Worm (Caenorhabditis elegans) whole organism, dauer: ENCODE data around the gene Y57G11B.8.

Source experiments
- unc-62 ChIP-seq: sonication (generic microtip); optimal IDR thresholded peaks from 2 replicates; lab custom pipeline; 2017; ENCODE audit warnings: missing biosample characterization, missing genetic modification reagents, missing genetic modification characterization

Y57G11B.8 gene

ce11 chrIV:14609774-14610173, 31.3 kb upstream of the Y57G11B.8 start:
- TF ChIP-seq unc-62 (GFP tag; lab: Kevin White, UChicago) = no peak

- no peak for TF ChIP-seq unc-62 (GFP tag; lab: Kevin White, UChicago)
Observed at ce11 chrIV:14608605-14609004, 30.1 kb upstream of the Y57G11B.8 start.

- no peak for TF ChIP-seq unc-62 (GFP tag; lab: Kevin White, UChicago)
Observed at ce11 chrIV:14606469-14606868, 28.0 kb upstream of the Y57G11B.8 start.

DNA sequence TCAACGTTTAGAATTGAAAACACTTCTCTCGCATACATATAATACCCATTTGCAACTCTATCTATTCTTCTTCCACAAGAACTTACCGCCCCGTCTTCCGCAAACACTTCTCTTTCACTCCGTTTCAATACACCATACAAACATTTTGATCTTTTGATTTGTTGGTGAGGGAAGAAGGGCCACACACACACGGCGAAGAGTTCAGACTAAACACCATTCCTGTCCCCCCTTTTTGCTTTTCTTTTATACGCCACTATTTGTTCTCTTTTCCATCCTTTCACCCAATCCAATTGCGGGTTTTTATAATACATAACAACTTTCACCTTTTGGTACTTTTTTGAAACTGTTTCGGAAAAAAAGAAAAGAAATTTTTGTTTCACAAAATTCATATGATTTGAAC, 26.6 kb upstream of the Y57G11B.8 start:
- TF ChIP-seq unc-62 (GFP tag; lab: Kevin White, UChicago) = no peak

- TF ChIP-seq unc-62 (GFP tag; lab: Kevin White, UChicago) = no peak
Observed at ce11 chrIV:14603022-14603421, 24.5 kb upstream of the Y57G11B.8 start.

DNA sequence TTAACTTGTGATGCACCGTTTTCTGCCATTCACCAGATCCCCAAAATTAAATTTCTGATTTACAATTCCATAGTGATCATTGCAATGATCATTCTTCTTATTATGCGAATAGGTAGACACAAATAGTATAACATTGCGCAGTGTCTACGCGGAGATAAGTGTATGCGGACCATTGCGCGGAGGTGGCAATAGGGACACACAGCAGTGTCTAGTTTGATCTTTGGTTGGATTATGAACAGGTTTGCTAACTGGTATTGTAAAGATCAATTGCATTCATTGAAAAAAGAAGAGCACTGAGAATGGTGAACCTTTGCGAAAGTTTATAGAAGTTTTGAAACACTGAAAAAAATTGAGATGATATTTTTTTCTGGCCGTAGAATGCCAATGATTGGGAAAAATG, 20.8 kb upstream of the Y57G11B.8 start:
- no peak for TF ChIP-seq unc-62 (GFP tag; lab: Kevin White, UChicago)

DNA sequence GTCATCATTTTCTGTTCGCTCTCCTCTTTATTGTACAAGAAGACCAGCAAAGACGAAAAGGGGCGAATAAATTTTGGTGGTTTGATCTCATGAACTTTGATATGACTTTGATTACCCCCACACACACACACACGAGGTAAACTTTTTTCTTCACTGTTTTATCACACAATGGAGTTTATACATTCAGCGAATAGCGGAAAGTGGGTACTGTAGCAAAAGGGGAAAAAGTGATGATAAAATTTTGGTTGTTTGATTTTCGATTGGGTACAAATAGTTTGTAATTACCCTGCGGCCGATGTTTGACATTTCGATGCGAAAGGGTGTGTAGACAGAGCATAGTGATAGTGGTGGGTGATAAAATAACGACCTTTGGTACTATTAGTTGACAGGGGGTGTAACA, 15.7 kb upstream of the Y57G11B.8 start:
- TF ChIP-seq unc-62 (GFP tag; lab: Kevin White, UChicago) = no peak

- TF ChIP-seq unc-62 (GFP tag; lab: Kevin White, UChicago) = no peak
Observed at ce11 chrIV:14587589-14587988, 9.1 kb upstream of the Y57G11B.8 start.

DNA sequence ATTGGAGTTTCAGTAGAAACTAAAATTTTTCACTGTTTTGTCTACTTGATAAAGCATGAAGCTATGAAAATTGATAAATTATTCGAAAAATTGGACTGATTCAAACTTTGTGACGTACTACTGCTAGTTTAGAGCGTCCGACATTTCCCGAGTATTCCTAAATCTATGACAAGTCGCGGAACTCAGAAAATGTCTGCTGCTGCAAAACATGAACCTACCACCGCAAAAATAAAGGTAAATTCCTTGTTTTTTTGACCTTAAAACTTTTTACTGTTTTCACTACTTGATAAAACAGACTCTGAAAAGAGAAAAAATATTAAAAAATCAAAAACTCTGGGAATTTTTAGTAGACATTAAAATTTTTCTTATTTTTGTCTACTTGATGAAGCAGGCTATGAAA, 8.3 kb upstream of the Y57G11B.8 start:
- no peak for TF ChIP-seq unc-62 (GFP tag; lab: Kevin White, UChicago)

DNA sequence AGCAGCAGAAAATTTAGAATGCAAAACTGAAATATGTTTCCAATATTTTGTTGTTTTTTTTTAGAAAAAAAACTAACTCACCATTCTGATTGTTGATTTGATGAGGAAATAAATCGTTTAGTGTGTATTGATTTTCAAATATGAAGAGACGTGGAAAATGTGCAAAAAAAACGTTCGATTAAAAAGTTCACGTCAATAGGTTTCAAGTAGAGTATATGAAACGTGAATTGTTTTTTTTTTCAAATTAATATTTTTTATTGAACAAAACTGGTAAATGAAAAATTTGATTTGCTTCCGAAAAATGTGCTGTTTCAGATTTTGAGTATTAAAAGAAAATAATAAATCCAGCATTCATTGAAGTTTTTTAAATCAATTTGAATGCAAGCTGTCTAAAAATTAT, 2.4 kb upstream of the Y57G11B.8 start, which contains the start of gene irld-18:
Gene irld-18 (minus strand): TSS at position 101 of the 400 bp plus-strand sequence.
- no peak for TF ChIP-seq unc-62 (GFP tag; lab: Kevin White, UChicago)

ce11 chrIV:14576471-14576870, 2.0 kb downstream of the Y57G11B.8 start:
- TF ChIP-seq unc-62 (GFP tag; lab: Kevin White, UChicago) = no peak

DNA sequence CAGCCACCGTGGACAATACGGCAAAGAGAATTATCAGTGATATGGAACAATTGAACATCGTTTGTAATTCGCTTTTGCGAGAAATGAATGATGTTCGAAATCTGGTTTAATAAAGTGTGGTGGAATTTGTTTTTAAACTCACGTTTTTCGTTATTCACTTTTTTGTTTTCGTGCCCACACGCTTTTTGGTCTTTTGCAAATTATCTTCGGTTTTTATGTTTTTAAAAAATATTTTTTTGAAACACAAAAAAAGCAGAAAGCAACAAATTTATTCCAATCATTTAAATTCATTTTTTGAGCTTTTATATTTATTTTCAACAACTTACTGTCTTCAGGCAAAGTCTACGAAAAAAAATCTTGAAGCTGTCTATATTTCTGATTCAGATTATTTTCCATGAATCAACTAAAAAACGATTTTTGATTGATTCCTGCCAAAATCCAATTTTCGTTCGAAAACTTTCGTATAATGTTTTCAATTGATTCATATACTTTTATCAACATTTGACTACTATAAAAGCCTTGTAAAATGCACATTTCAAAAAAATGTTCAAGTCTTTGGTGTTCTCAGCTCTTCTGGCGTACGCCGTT, 4.1 kb downstream of the Y57G11B.8 start, which contains the start of the genes Y57G11B.3 and Y57G11B.5:
Gene Y57G11B.3 (minus strand): TSS at position 101 of the 588 bp plus-strand sequence.
Gene Y57G11B.5 (plus strand): TSS at position 538 of the 588 bp plus-strand sequence.
- no peak for TF ChIP-seq unc-62 (GFP tag; lab: Kevin White, UChicago)

DNA sequence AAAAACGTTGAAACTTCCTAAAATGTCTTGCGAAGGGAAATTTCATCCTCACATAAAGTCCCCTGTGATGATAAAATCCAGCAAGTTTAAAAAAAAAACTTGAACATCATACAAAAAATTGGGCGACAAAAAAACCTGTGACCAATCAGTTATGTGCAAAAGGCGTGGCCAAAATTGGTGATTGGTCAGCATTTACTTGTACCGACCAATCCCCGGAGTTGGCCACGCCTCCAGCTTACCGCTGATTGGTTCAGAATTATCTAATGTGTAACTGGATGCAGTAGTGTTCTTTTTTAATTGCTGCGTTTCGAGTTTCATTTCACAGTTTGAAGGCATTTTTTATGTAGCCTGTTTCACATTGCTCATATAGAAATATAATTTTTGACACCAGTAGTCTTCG, 5.4 kb downstream of the Y57G11B.8 start:
- no peak for TF ChIP-seq unc-62 (GFP tag; lab: Kevin White, UChicago)

ce11 chrIV:14572607-14573006, 5.9 kb downstream of the Y57G11B.8 start, which contains the start of gene glb-34:
Gene glb-34, minus strand, starts transcription at chrIV:14572707.
- no peak for TF ChIP-seq unc-62 (GFP tag; lab: Kevin White, UChicago)

ce11 chrIV:14571626-14572025, 6.9 kb downstream of the Y57G11B.8 start:
- TF ChIP-seq unc-62 (GFP tag; lab: Kevin White, UChicago) = no peak

- TF ChIP-seq unc-62 (GFP tag; lab: Kevin White, UChicago) = no peak
Observed at ce11 chrIV:14565062-14565461, 13.4 kb downstream of the Y57G11B.8 start, which contains the start of gene Y57G11B.2. Gene Y57G11B.2, plus strand, starts transcription at chrIV:14565362.

DNA sequence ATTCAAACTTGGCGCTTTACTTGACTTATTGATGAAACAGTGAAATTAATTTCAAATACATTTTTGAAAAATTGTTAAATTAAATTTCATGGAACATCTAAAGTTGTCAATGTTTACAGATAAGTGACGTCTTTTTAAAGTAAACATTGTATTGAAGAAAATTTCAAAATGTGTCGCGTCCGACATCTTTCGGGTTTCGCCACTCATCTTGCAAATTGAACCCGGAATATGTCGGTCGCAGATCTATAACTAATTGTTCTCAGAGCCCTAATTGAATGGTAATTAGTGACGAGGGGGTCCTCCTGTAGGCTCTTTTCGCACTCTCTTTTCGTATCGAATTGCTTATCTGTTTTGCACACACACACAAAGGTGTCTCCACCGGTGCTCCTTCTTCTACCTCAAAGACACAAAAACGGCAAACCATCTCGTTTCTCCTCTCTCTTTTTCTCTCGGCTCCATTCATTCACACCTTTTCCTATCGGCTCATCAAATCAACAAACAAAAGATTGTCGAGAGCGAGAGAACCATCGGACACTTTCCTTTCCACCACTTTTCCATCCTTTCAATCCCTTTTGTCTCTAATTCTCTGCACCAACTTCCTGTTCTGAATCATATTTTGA, 15.7 kb downstream of the Y57G11B.8 start:
- TF ChIP-seq unc-62 (GFP tag; lab: Kevin White, UChicago) = no peak
